Worm (Caenorhabditis elegans) whole organism, L1 larva: Measurements from ENCODE around the gene uda-1.

Experiments used
- jun-1 ChIP-seq: fragments of 150-350 bp; optimal IDR thresholded peaks from 2 replicates; lab custom pipeline; 2014; ENCODE audit warnings: missing biosample characterization, missing genetic modification reagents, missing genetic modification characterization
- zip-4 ChIP-seq: fragments of 200-800 bp; sonication (Bioruptor generic); optimal IDR thresholded peaks from 2 replicates; lab custom pipeline; 2018; ENCODE audit warnings: mild to moderate bottlenecking, missing genetic modification characterization, moderate library complexity, missing compliant biosample characterization

DNA sequence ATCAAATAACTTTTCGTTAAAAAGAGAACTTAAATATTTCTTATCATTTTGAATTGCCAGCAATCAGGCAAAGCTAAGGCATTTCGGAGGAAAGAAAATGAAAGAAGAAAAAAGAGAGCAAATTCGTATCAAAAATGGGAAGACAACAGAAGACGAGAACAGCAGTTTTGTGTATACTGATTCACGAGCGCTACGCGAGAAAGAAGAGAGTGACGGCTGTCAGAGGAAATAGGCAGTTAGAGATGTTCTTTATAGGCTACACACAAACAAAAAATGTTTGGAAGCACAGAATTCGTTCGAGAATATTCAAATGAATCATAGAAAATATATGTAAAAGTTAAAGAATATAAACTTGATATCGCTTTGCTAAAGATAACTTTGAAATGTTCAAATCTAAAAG, 19.7 kb upstream of the uda-1 start:
- TF ChIP-seq zip-4 (GFP tag; lab: Kevin White, UChicago), result no peak
- TF ChIP-seq jun-1 (tag; lab: Kevin White, UChicago), result no peak
